Worm (Caenorhabditis elegans) whole organism, midembryonic: ENCODE measurements around the gene C31B8.9.

Experiments
- T22C8.4 ChIP-seq: fragments of 200-800 bp; sonication (Bioruptor generic); IDR thresholded peaks from 2 replicates; pipeline ENCODE4 v1.3.6; 2022; ENCODE audit warnings: missing genetic modification characterization, missing compliant biosample characterization
- cog-1 ChIP-seq: sonication (generic microtip); optimal IDR thresholded peaks from 2 replicates; lab custom pipeline; 2016; ENCODE audit warnings: missing genetic modification characterization, missing compliant biosample characterization
- flt-1 ChIP-seq: fragments of 200-800 bp; sonication (Bioruptor generic); IDR thresholded peaks from 2 replicates; pipeline ENCODE4 v1.3.6; 2022; ENCODE audit warnings: missing genetic modification characterization, missing compliant biosample characterization
- klf-2 ChIP-seq: fragments of 200-800 bp; sonication (Bioruptor generic); conservative IDR thresholded peaks from 2 replicates; pipeline ENCODE4 v1.3.6; 2022; ENCODE audit warnings: missing genetic modification reagents, missing genetic modification characterization, missing compliant biosample characterization
- med-1 ChIP-seq: sonication (generic microtip); optimal IDR thresholded peaks from 2 replicates; lab custom pipeline; 2017; ENCODE audit warnings: missing genetic modification characterization, mild to moderate bottlenecking, missing compliant biosample characterization, antibody characterized with exemption, missing genetic modification reagents; ENCODE audit not compliant: insufficient read depth
- ref-1 ChIP-seq: fragments of 200-800 bp; sonication (Bioruptor generic); conservative IDR thresholded peaks from 2 replicates; pipeline ENCODE4 v1.3.6; 2022; ENCODE audit warnings: missing genetic modification reagents, missing genetic modification characterization, missing compliant biosample characterization
- tab-1 ChIP-seq: fragments of 200-800 bp; sonication (Bioruptor generic); IDR thresholded peaks from 2 replicates; pipeline ENCODE4 v1.3.6; 2022; ENCODE audit warnings: missing genetic modification characterization, missing compliant biosample characterization
- ztf-23 ChIP-seq: fragments of 200-800 bp; sonication (Bioruptor generic); IDR thresholded peaks from 2 replicates; pipeline ENCODE4 v1.3.6; 2022; ENCODE audit warnings: missing genetic modification reagents, missing genetic modification characterization, missing compliant biosample characterization
- ztf-29 ChIP-seq: fragments of 200-800 bp; sonication (Bioruptor generic); IDR thresholded peaks from 2 replicates; pipeline ENCODE4 v1.3.6; 2022; ENCODE audit warnings: missing genetic modification reagents, missing genetic modification characterization, missing compliant biosample characterization

C31B8.9 gene

DNA sequence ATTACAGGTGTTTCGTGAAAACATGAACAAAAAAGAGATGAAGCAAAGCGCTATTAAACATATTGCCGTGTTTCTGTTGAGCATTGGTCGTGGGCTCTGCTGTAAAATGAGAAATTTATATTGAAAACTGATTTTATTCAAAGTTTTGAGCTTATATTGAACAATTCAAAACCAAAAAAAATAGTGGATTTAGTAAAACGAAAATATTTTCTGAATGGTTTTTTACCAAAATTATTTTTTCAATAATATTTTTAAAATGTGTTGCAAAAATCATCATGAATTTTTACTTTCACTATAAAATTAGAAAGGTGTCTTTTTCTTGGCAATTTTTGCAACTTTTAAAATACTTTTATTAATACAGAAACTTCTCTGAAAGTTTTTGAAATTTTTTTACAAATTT is 9.6 kb downstream of the C31B8.9 start, which contains the start of gene C31B8.7:
Gene C31B8.7, minus strand, starts transcription at position 101 of the 400 bp plus-strand sequence.
- no peak for TF ChIP-seq T22C8.4
- TF ChIP-seq ztf-29, result no peak
- no peak for TF ChIP-seq klf-2 (GFP tag; lab: Robert Waterston, UW)
- TF ChIP-seq flt-1 (GFP tag; lab: Robert Waterston, UW), result no peak
- TF ChIP-seq tab-1 (GFP tag; lab: Robert Waterston, UW), result no peak
- TF ChIP-seq med-1 (GFP tag; lab: Kevin White, UChicago), result no peak
- no peak for TF ChIP-seq ref-1 (GFP tag; lab: Robert Waterston, UW)
- TF ChIP-seq ztf-23, result no peak

DNA sequence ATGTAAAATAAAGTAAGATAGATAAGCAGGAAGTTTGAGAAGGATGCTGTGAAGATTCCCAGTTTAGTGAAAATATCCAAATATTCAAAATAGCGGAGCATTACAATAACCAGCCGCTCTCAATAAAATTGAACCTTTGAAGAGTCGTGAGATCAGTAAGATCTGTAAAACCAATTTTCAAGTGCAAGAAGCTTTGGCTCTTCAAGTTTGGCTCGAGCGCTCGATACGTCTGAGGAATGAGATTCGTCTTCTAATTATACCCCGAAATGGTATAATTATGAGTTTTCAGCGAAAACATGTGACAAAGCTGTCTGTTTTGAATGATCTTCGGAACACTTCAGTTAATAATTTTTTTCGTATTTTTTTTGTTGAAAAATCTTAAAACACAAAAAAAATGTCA is 12.9 kb downstream of the C31B8.9 start, which contains the start of gene str-46:
Gene str-46, minus strand, starts transcription at position 101 of the 400 bp plus-strand sequence.
- TF ChIP-seq klf-2 (GFP tag; lab: Robert Waterston, UW), result no peak
- TF ChIP-seq ref-1 (GFP tag; lab: Robert Waterston, UW), result no peak
- no peak for TF ChIP-seq ztf-29
- no peak for TF ChIP-seq med-1 (GFP tag; lab: Kevin White, UChicago)
- no peak for TF ChIP-seq T22C8.4
- no peak for TF ChIP-seq cog-1 (tag; lab: Kevin White, UChicago)
- TF ChIP-seq tab-1 (GFP tag; lab: Robert Waterston, UW), result no peak
- TF ChIP-seq flt-1 (GFP tag; lab: Robert Waterston, UW), result no peak
- no peak for TF ChIP-seq ztf-23

DNA sequence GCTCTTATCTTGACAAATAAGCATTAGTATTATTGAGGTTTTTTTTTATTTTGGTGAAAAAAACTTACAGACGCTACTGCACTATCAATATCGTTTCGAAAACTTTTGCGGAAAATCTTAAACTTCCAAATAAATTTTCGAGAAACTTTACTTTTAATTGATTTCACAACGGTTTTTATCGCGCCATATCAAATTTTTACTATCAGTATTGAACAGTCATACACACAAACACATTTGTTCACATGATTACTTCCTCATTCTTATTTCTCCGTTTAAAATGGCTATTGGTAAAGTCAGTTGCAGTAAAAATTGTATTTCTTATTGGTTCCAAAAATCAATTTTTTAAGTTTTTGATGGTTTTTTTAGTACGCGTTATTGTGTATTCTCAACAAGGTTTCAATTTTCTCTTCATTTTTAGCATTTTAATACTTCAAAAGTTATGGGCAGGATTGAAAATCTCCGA is 16.6 kb downstream of the C31B8.9 start, which contains the start of gene pals-32:
Gene pals-32, plus strand, starts transcription at position 413 of the 463 bp plus-strand sequence.
- no peak for TF ChIP-seq med-1 (GFP tag; lab: Kevin White, UChicago)

DNA sequence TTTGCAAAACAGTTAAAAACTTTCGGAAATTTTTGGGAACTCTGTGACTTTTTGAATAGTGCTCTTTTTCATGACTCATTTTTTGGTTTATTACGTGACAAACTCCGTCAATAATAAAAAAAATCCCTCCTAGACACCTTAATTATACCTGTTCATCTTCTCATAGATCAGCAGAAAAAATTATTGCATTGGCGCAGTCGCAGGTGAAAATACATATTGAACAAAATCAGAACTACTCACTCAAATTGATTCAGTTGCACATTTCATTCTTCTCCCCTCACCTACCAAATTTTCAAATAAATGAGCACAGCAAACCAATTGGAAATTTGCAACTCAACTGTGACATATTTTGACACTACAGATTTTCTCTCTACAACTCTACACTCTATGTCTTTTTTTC is 19.8 kb downstream of the C31B8.9 start, which contains the start of gene srh-127:
Gene srh-127, plus strand, starts transcription at position 301 of the 400 bp plus-strand sequence.
- TF ChIP-seq ref-1 (GFP tag; lab: Robert Waterston, UW) (no peak), flt-1 (GFP tag; lab: Robert Waterston, UW) (no peak), tab-1 (GFP tag; lab: Robert Waterston, UW) (no peak), T22C8.4 (no peak), ztf-23 (no peak), ztf-29 (no peak), med-1 (GFP tag; lab: Kevin White, UChicago) (no peak), klf-2 (GFP tag; lab: Robert Waterston, UW) (no peak), cog-1 (tag; lab: Kevin White, UChicago) (no peak)

DNA sequence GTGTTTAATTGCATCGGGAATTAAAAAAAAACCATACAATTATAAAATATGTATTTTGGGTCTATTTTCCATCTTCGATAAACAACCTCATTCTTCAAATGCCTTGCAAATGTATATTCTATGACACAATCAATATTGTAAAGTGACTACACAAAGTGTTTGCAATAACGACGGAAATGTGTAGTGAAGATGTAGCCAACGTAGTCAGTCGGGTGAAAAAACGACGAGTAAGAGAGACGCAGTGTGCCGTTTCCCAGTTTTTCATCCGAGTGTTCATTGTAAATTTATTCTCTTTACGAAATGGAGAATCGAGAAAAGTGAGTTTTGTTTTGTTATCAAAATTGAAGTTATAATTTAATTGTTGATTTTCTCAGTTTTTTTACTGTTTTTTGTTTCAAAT is 20.9 kb downstream of the C31B8.9 start, which contains the start of gene F37B4.15:
Gene F37B4.15, plus strand, starts transcription at position 301 of the 400 bp plus-strand sequence.
- TF ChIP-seq T22C8.4 (no peak), ref-1 (GFP tag; lab: Robert Waterston, UW) (no peak), klf-2 (GFP tag; lab: Robert Waterston, UW) (no peak), tab-1 (GFP tag; lab: Robert Waterston, UW) (no peak), ztf-29 (no peak), med-1 (GFP tag; lab: Kevin White, UChicago) (no peak), cog-1 (tag; lab: Kevin White, UChicago) (no peak), ztf-23 (no peak), flt-1 (GFP tag; lab: Robert Waterston, UW) (no peak)

DNA sequence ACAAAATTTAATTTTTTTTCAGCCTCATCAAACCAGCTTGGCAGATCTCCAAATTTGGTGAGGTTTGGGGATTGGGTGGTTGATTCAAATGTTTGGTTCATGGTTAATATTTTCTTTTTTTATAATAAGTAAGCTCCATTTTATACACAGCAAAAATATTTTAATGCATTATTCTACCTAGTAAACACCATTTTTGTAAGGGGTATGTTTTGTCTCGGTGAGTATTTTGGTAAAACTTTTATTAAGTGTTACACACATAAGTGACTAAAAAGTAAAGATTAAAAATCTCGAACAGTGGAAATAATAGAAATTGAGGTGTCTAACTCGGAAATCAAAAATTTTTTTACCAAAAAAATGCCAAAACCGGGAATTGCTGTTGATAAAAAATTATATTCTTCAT is 24.1 kb downstream of the C31B8.9 start, which contains the start of gene srw-4:
Gene srw-4, minus strand, starts transcription at position 101 of the 400 bp plus-strand sequence.
- TF ChIP-seq cog-1 (tag; lab: Kevin White, UChicago) (no peak), ztf-23 (no peak), ref-1 (GFP tag; lab: Robert Waterston, UW) (no peak), T22C8.4 (no peak), flt-1 (GFP tag; lab: Robert Waterston, UW) (no peak), med-1 (GFP tag; lab: Kevin White, UChicago) (no peak), klf-2 (GFP tag; lab: Robert Waterston, UW) (no peak), ztf-29 (no peak), tab-1 (GFP tag; lab: Robert Waterston, UW) (no peak)

DNA sequence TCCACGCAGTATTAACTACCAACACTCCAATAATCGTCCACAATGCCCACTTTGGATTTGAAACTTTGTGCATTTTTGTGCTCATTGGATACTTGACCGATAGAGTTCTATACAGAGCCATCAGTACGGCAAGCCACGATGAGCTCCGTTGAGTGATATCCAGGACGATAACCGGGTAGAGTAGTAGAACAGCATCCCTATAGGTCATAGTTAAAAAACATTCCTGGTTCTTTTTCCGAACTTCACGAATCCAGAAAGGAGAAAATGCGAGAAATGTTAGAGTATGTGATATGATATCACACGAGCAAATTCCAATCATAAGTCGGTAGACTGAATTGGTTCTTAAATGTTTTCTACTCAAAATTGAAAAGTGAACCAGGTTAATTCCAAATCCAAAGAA is 24.5 kb downstream of the C31B8.9 start:
- TF ChIP-seq ref-1 (GFP tag; lab: Robert Waterston, UW) (no peak), tab-1 (GFP tag; lab: Robert Waterston, UW) (no peak), cog-1 (tag; lab: Kevin White, UChicago) (no peak), flt-1 (GFP tag; lab: Robert Waterston, UW) (no peak), med-1 (GFP tag; lab: Kevin White, UChicago) (no peak), ztf-29 (no peak), T22C8.4 (no peak)

DNA sequence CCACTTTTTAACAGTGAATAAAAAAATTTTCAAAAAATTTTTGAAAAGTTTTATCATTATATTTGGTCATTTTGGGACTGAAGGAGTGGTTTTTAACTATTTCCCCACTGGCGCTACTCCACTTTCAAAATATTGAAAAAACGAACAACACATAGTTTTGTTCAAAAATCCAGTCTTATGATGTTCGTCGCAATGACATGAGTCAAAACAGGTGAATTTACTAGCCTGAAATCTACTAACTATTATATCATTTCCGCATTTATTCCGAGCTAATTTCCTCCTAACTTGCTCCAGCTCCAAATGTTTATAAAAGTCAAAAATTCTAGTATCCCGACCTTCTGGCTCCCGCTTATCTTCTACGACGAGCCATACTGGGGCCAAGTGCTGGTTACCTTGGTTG is 28.4 kb downstream of the C31B8.9 start, which contains the start of gene sre-24:
Gene sre-24, plus strand, starts transcription at position 301 of the 400 bp plus-strand sequence.
- TF ChIP-seq klf-2 (GFP tag; lab: Robert Waterston, UW) (no peak), cog-1 (tag; lab: Kevin White, UChicago) (no peak), med-1 (GFP tag; lab: Kevin White, UChicago) (no peak), ztf-23 (no peak), T22C8.4 (no peak), ref-1 (GFP tag; lab: Robert Waterston, UW) (no peak), tab-1 (GFP tag; lab: Robert Waterston, UW) (no peak), flt-1 (GFP tag; lab: Robert Waterston, UW) (no peak), ztf-29 (no peak)

DNA sequence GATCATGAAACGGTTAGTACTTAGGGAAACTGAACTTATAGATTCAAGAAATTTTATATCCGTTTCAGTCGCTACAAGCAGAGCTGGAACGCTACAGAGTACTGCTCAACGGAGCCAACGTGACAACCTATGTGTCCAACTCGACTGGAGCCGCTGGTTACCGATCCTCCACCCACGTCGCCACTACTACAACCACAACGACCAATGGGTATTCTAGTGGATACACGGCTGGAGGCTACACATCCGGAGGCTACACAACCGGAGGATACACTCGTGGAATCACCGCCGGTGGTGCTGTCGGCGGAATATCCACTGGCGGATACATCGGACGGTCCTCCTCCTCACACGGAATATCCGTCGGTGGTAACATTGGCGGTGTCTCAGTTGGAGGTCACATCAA is 29.7 kb downstream of the C31B8.9 start:
- TF ChIP-seq ztf-23, result no peak

DNA sequence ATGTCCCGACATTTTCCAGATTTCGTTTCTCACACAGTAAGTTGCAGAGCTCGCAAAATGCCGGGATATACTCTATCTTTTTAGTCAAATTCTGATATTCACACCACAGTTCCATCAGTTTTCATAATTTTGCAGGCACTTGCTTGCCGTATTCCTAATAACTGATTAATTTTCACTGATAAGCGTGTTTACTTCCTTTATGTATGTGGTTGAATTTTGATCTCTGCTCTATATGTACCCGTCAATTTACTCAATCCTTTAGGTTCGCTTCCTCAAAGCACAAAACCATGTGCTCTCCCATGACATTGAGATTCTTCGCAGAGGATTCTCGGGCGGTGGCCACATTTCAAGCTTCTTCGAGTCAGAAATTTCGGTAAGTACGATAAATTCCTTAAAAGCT is 31.2 kb downstream of the C31B8.9 start:
- TF ChIP-seq med-1 (GFP tag; lab: Kevin White, UChicago), result no peak
- no peak for TF ChIP-seq ztf-29
- TF ChIP-seq ref-1 (GFP tag; lab: Robert Waterston, UW), result no peak
- TF ChIP-seq T22C8.4, result no peak
- no peak for TF ChIP-seq klf-2 (GFP tag; lab: Robert Waterston, UW)
- no peak for TF ChIP-seq cog-1 (tag; lab: Kevin White, UChicago)
